Worm (Caenorhabditis elegans): ENCODE results near the gene fbxa-211.

DNA sequence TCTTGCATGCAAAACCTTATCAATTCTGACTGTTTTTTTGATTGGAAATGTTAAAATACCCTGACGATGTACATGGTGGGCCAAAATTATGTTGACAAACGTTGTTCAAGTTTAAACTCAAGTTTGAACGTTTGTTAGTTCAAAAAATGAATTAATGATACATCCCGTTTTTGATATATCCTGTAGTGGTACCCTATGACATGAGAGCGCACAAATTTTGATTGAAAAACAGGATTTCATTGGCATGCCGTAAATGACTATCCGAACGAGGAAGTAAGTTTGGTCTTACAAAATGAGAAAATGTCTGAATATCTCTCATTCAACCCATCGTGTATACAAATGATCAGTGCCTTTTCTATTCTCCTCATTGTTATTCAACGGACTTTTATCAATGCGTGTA, 13.8 kb downstream of the fbxa-211 start, which contains the start of gene Y37H2A.11:
- TF ChIP-seq flt-1 (GFP tag; IDR thresholded peaks at IDR 0.05) (no peak), ztf-23 (GFP tag; IDR thresholded peaks at IDR 0.05) (no peak), cog-1 (tag; optimal IDR thresholded peaks at IDR 0.05) (no peak), med-1 (GFP tag; optimal IDR thresholded peaks at IDR 0.05; ENCODE audit: insufficient read depth) (no peak), tab-1 (GFP tag; IDR thresholded peaks at IDR 0.05) (no peak), klf-2 (GFP tag; conservative IDR thresholded peaks at IDR 0.05) (no peak), ztf-29 (GFP tag; IDR thresholded peaks at IDR 0.05) (no peak)
